Worm (Caenorhabditis elegans): Measurements from ENCODE around the gene srj-11.

The srj-11 gene

ce11 chrV:3276184-3276583, 35.0 kb downstream of the srj-11 start:
- TF ChIP-seq B0336.3 (GFP tag; IDR thresholded peaks at IDR 0.05): no peak
- TF ChIP-seq akir-1 (GFP tag; optimal IDR thresholded peaks at IDR 0.05): no peak
- TF ChIP-seq snpc-1.1 (tag; optimal IDR thresholded peaks at IDR 0.05; ENCODE audit: insufficient read depth): no peak
- TF ChIP-seq madf-3 (GFP tag; IDR thresholded peaks at IDR 0.05): no peak
- TF ChIP-seq K12H6.12 (tag; optimal IDR thresholded peaks at IDR 0.05): peak; percentile 9
- TF ChIP-seq unc-130 (GFP tag; optimal IDR thresholded peaks at IDR 0.05): no peak

- TF ChIP-seq snpc-4 (GFP tag; optimal IDR thresholded peaks at IDR 0.05) (no peak), snpc-4 (tag; optimal IDR thresholded peaks at IDR 0.05) (no peak), him-1 (tag; optimal IDR thresholded peaks at IDR 0.05) (no peak), F52B5.7 (tag; optimal IDR thresholded peaks at IDR 0.05) (no peak), hrde-1 (tag; optimal IDR thresholded peaks at IDR 0.05; ENCODE audit: borderline replicate concordance) (no peak), Y95B8A.8 (GFP tag; IDR thresholded peaks at IDR 0.05) (no peak), attf-5 (GFP tag; optimal IDR thresholded peaks at IDR 0.05) (no peak), ztf-26 (tag; optimal IDR thresholded peaks at IDR 0.05) (no peak), nhr-27 (tag; optimal IDR thresholded peaks at IDR 0.05) (no peak), F22D6.2 (tag; optimal IDR thresholded peaks at IDR 0.05) (no peak), die-1 (tag; optimal IDR thresholded peaks at IDR 0.05) (no peak), ekl-4 (GFP tag; IDR thresholded peaks at IDR 0.05) (no peak), dpl-1 (GFP tag; optimal IDR thresholded peaks at IDR 0.05) (no peak), attf-6 (GFP tag; IDR thresholded peaks at IDR 0.05) (no peak), bed-1 (GFP tag; IDR thresholded peaks at IDR 0.05) (no peak), snpc-3.4 (tag; optimal IDR thresholded peaks at IDR 0.05) (no peak), repo-1 (tag; optimal IDR thresholded peaks at IDR 0.05) (no peak), unc-130 (GFP tag; optimal IDR thresholded peaks at IDR 0.05) (no peak), sptf-2 (GFP tag; optimal IDR thresholded peaks at IDR 0.05) (no peak), Y56A3A.18 (GFP tag; IDR thresholded peaks at IDR 0.05) (no peak), hmg-1.2 (GFP tag; IDR thresholded peaks at IDR 0.05) (no peak)
These were observed 36.9 kb downstream of the srj-11 start, which contains the start of gene fbxa-64 for ce11 chrV:3278101-3278639. fbxa-64 (minus strand) TSS chrV:3278151.

ce11 chrV:3279138-3279537, 37.9 kb downstream of the srj-11 start:
- TF ChIP-seq lsy-27 (tag; optimal IDR thresholded peaks at IDR 0.05; ENCODE audit: borderline replicate concordance, insufficient read depth) (no peak), F37B4.10 (GFP tag; IDR thresholded peaks at IDR 0.05) (no peak), tbp1 (GFP tag; optimal IDR thresholded peaks at IDR 0.05) (no peak), hmg-1.2 (GFP tag; IDR thresholded peaks at IDR 0.05) (no peak), ztf-3 (GFP tag; optimal IDR thresholded peaks at IDR 0.05) (no peak)

- no peak for TF ChIP-seq T07F8.4 (tag; optimal IDR thresholded peaks at IDR 0.05)
- TF ChIP-seq dpl-1 (GFP tag; optimal IDR thresholded peaks at IDR 0.05): no peak
- TF ChIP-seq egl-44 (GFP tag; IDR thresholded peaks at IDR 0.05): no peak
- no peak for TF ChIP-seq hsf-1 (GFP tag; IDR thresholded peaks at IDR 0.05)
- no peak for TF ChIP-seq tlf-1 (GFP tag; optimal IDR thresholded peaks at IDR 0.05)
- no peak for TF ChIP-seq nfya-1 (tag; optimal IDR thresholded peaks at IDR 0.05; ENCODE audit: borderline replicate concordance, insufficient read depth)
These were observed 38.8 kb downstream of the srj-11 start, which contains the start of gene T28A11.2 for ce11 chrV:3280009-3280408. T28A11.2 (plus strand) TSS chrV:3280379.

Measured in whole organism, young adult.